Fruit fly (Drosophila melanogaster) whole organism, embryonic: ENCODE data around the gene CG33687.

ENCODE experiments used
- Bgb ChIP-seq: fragments of 200-800 bp; sonication (Bioruptor generic); IDR thresholded peaks from 2 replicates; pipeline ENCODE4 v1.3.6; 2022; ENCODE audit warnings: missing biosample characterization, missing genetic modification characterization; ENCODE audit not compliant: partially characterized antibody
- CG10959 ChIP-seq: fragments of 200-800 bp; sonication (Bioruptor generic); IDR thresholded peaks from 2 replicates; pipeline ENCODE4 v1.3.6; 2022; ENCODE audit warnings: missing biosample characterization, missing genetic modification characterization
- CG11695 ChIP-seq: fragments of 200-800 bp; sonication (Bioruptor generic); IDR thresholded peaks from 3 replicates; pipeline ENCODE4 v1.3.6; 2022; ENCODE audit warnings: missing biosample characterization, missing genetic modification characterization
- CG11696 ChIP-seq: fragments of 200-800 bp; sonication (Bioruptor generic); IDR thresholded peaks from 2 replicates; pipeline ENCODE4 v1.3.6; 2022; ENCODE audit warnings: missing biosample characterization, missing genetic modification characterization
- CG13287 ChIP-seq: fragments of 200-800 bp; sonication (Bioruptor generic); IDR thresholded peaks from 2 replicates; pipeline ENCODE4 v1.3.6; 2022; ENCODE audit warnings: missing biosample characterization, missing genetic modification characterization; ENCODE audit not compliant: partially characterized antibody
- CG13624 ChIP-seq: fragments of 200-800 bp; sonication (Bioruptor generic); optimal IDR thresholded peaks from 2 replicates; lab custom pipeline; 2016; ENCODE audit warnings: missing biosample characterization, missing genetic modification characterization
- CG17385 ChIP-seq: fragments of 200-800 bp; sonication (Bioruptor generic); optimal IDR thresholded peaks from 3 replicates; lab custom pipeline; 2018; ENCODE audit warnings: missing biosample characterization, mild to moderate bottlenecking, missing genetic modification characterization
- CG18619 ChIP-seq: fragments of 200-800 bp; sonication (Bioruptor generic); optimal IDR thresholded peaks from 3 replicates; lab custom pipeline; 2017; ENCODE audit warnings: missing biosample characterization, mild to moderate bottlenecking, missing genetic modification characterization
- CG34224 ChIP-seq: fragments of 200-800 bp; sonication (Bioruptor generic); IDR thresholded peaks from 3 replicates; pipeline ENCODE4 v1.3.6; 2022; ENCODE audit warnings: missing biosample characterization, missing genetic modification characterization; ENCODE audit not compliant: partially characterized antibody
- CG34376 ChIP-seq: fragments of 200-800 bp; sonication (Bioruptor generic); optimal IDR thresholded peaks from 2 replicates; lab custom pipeline; 2018; ENCODE audit warnings: missing biosample characterization, mild to moderate bottlenecking, missing genetic modification characterization
- CG6765 ChIP-seq: fragments of 200-800 bp; sonication (Bioruptor generic); optimal IDR thresholded peaks from 3 replicates; lab custom pipeline; 2017; ENCODE audit warnings: missing biosample characterization, mild to moderate bottlenecking, missing genetic modification characterization
- CG7928 ChIP-seq: fragments of 200-800 bp; sonication (Bioruptor generic); optimal IDR thresholded peaks from 2 replicates; lab custom pipeline; 2017; ENCODE audit warnings: missing biosample characterization, mild to moderate bottlenecking, missing genetic modification characterization
- CG7963 ChIP-seq: fragments of 200-800 bp; sonication (Bioruptor generic); IDR thresholded peaks from 3 replicates; pipeline ENCODE4 v1.3.6; 2022; ENCODE audit warnings: missing biosample characterization, missing genetic modification characterization; ENCODE audit not compliant: partially characterized antibody
- CG8290 ChIP-seq, 3 experiments: fragments of 200-800 bp; sonication (Bioruptor generic); optimal IDR thresholded peaks; 2 replicates each; lab custom pipeline; 2016 to 2019; ENCODE audit warnings: missing biosample characterization in 3 of 3, missing genetic modification characterization in 3 of 3, mild to moderate bottlenecking in 2 of 3, moderate library complexity in 1 of 3
- CG8478 ChIP-seq: fragments of >200 bp; optimal IDR thresholded peaks from 2 replicates; lab custom pipeline; 2018
- CG8765 ChIP-seq: fragments of 200-800 bp; sonication (Bioruptor generic); IDR thresholded peaks from 2 replicates; pipeline ENCODE4 v1.3.6; 2022; ENCODE audit warnings: missing biosample characterization, missing genetic modification characterization
- CoRest ChIP-seq: fragments of 200-800 bp; sonication (Bioruptor generic); optimal IDR thresholded peaks from 3 replicates; lab custom pipeline; 2018; ENCODE audit warnings: missing biosample characterization, mild to moderate bottlenecking, missing genetic modification characterization, moderate library complexity
- Dip2 ChIP-seq: fragments of 200-800 bp; sonication (Bioruptor generic); IDR thresholded peaks from 2 replicates; pipeline ENCODE4 v1.3.6; 2022; ENCODE audit warnings: missing biosample characterization, missing genetic modification characterization
- HLH4C ChIP-seq: fragments of 200-800 bp; sonication (Bioruptor generic); IDR thresholded peaks from 3 replicates; pipeline ENCODE4 v1.3.6; 2022; ENCODE audit warnings: missing biosample characterization, missing genetic modification characterization; ENCODE audit not compliant: partially characterized antibody
- HLHmδ ChIP-seq: fragments of 200-800 bp; sonication (Bioruptor generic); optimal IDR thresholded peaks from 2 replicates; lab custom pipeline; 2018; ENCODE audit warnings: missing biosample characterization, mild to moderate bottlenecking, missing genetic modification characterization, moderate library complexity
- HmgZ ChIP-seq: fragments of 200-800 bp; sonication (Bioruptor generic); optimal IDR thresholded peaks from 2 replicates; lab custom pipeline; 2018; ENCODE audit warnings: missing biosample characterization, mild to moderate bottlenecking, missing genetic modification characterization
- NC2β ChIP-seq: fragments of 200-800 bp; sonication (Bioruptor generic); optimal IDR thresholded peaks from 2 replicates; lab custom pipeline; 2016; ENCODE audit warnings: missing biosample characterization, missing genetic modification characterization
- NFAT ChIP-seq: fragments of 200-800 bp; sonication (Bioruptor generic); IDR thresholded peaks from 2 replicates; pipeline ENCODE4 v1.3.6; 2022; ENCODE audit warnings: missing biosample characterization, missing genetic modification characterization
- NfI ChIP-seq: fragments of 200-800 bp; sonication (Bioruptor generic); optimal IDR thresholded peaks from 3 replicates; lab custom pipeline; 2018; ENCODE audit warnings: missing biosample characterization, mild to moderate bottlenecking, missing genetic modification characterization, moderate library complexity
- Pdp1 ChIP-seq, 2 experiments: fragments of 200-800 bp; sonication (Bioruptor generic); optimal IDR thresholded peaks; 3 replicates each; lab custom pipeline; 2016; ENCODE audit warnings: missing biosample characterization in 2 of 2, missing genetic modification characterization in 2 of 2, mild to moderate bottlenecking in 1 of 2, moderate library complexity in 1 of 2
- Sry-β ChIP-seq: fragments of 200-800 bp; sonication (Bioruptor generic); optimal IDR thresholded peaks from 2 replicates; lab custom pipeline; 2018; ENCODE audit warnings: missing biosample characterization, mild to moderate bottlenecking, missing genetic modification characterization, moderate library complexity
- Stat92E ChIP-seq, 3 experiments: fragments of >200 bp in 2 of 3; fragments of 200-800 bp in 1 of 3; sonication (Bioruptor generic) in 1 of 3; optimal IDR thresholded peaks; 2 replicates each; lab custom pipeline; 2017 to 2019; ENCODE audit warnings: missing biosample characterization in 3 of 3, missing genetic modification characterization in 3 of 3, mild to moderate bottlenecking in 1 of 3, moderate library complexity in 1 of 3
- Trl ChIP-seq, 3 experiments: fragments of >200 bp in 2 of 3; fragments of 200-800 bp in 1 of 3; sonication (Bioruptor generic) in 1 of 3; optimal IDR thresholded peaks; 2 replicates in 1 of 3; 3 replicates in 2 of 3; lab custom pipeline; 2016 to 2017; ENCODE audit warnings: missing biosample characterization in 1 of 3, missing genetic modification characterization in 1 of 3
- al ChIP-seq: fragments of 200-800 bp; sonication (Bioruptor generic); IDR thresholded peaks from 2 replicates; pipeline ENCODE4 v1.3.6; 2022; ENCODE audit warnings: missing biosample characterization, missing genetic modification characterization
- ap ChIP-seq: fragments of 200-800 bp; sonication (Bioruptor generic); IDR thresholded peaks from 2 replicates; pipeline ENCODE4 v1.3.6; 2022; ENCODE audit warnings: missing biosample characterization, missing genetic modification characterization
- br ChIP-seq: fragments of >200 bp; optimal IDR thresholded peaks from 2 replicates; lab custom pipeline; 2017
- cg ChIP-seq: fragments of 200-800 bp; sonication (Bioruptor generic); optimal IDR thresholded peaks from 3 replicates; lab custom pipeline; 2019; ENCODE audit warnings: missing biosample characterization, mild to moderate bottlenecking, missing genetic modification characterization, moderate library complexity
- chif ChIP-seq, 2 experiments: fragments of 200-800 bp; sonication (Bioruptor generic); optimal IDR thresholded peaks; 3 replicates each; lab custom pipeline; 2016; ENCODE audit warnings: missing biosample characterization in 2 of 2, missing genetic modification characterization in 2 of 2
- emc ChIP-seq: fragments of 200-800 bp; sonication (Bioruptor generic); optimal IDR thresholded peaks from 2 replicates; lab custom pipeline; 2016; ENCODE audit warnings: missing biosample characterization, missing genetic modification characterization
- hkb ChIP-seq, 2 experiments: fragments of 200-800 bp in 1 of 2; fragments of >200 bp in 1 of 2; sonication (Bioruptor generic) in 1 of 2; IDR thresholded peaks in 1 of 2; optimal IDR thresholded peaks in 1 of 2; 2 replicates each; pipeline versions ENCODE4 v1.3.6 to Lab custom; 2017 to 2022; ENCODE audit warnings: missing biosample characterization in 1 of 2, missing genetic modification characterization in 1 of 2
- knrl ChIP-seq: fragments of 200-800 bp; sonication (Bioruptor generic); IDR thresholded peaks from 3 replicates; pipeline ENCODE4 v1.3.6; 2022; ENCODE audit warnings: missing biosample characterization, missing genetic modification characterization; ENCODE audit not compliant: partially characterized antibody
- maf-S ChIP-seq: fragments of 200-800 bp; sonication (Bioruptor generic); optimal IDR thresholded peaks from 2 replicates; lab custom pipeline; 2016; ENCODE audit warnings: missing biosample characterization, missing genetic modification characterization
- prd ChIP-seq, 3 experiments: fragments of >200 bp in 2 of 3; fragments of 200-800 bp in 1 of 3; sonication (Bioruptor generic) in 1 of 3; optimal IDR thresholded peaks in 2 of 3; IDR thresholded peaks in 1 of 3; 2 replicates in 2 of 3; 3 replicates in 1 of 3; pipeline versions ENCODE4 v1.3.6 to Lab custom; 2017 to 2022; ENCODE audit warnings: missing biosample characterization in 1 of 3, missing genetic modification characterization in 1 of 3
- sd ChIP-seq: fragments of 200-800 bp; sonication (Bioruptor generic); optimal IDR thresholded peaks from 3 replicates; lab custom pipeline; 2018; ENCODE audit warnings: missing biosample characterization, mild to moderate bottlenecking, missing genetic modification characterization, moderate library complexity
- shn ChIP-seq: fragments of 200-800 bp; sonication (Bioruptor generic); optimal IDR thresholded peaks from 3 replicates; lab custom pipeline; 2016; ENCODE audit warnings: missing biosample characterization, missing genetic modification characterization
- tna ChIP-seq: fragments of 200-800 bp; sonication (Bioruptor generic); IDR thresholded peaks from 2 replicates; pipeline ENCODE4 v1.3.6; 2022; ENCODE audit warnings: missing biosample characterization, missing genetic modification characterization; ENCODE audit not compliant: partially characterized antibody
- tx ChIP-seq: fragments of 200-800 bp; sonication (Bioruptor generic); optimal IDR thresholded peaks from 2 replicates; lab custom pipeline; 2016; ENCODE audit warnings: missing biosample characterization, missing genetic modification characterization
- wek ChIP-seq: fragments of 200-800 bp; sonication (Bioruptor generic); optimal IDR thresholded peaks from 3 replicates; lab custom pipeline; 2018; ENCODE audit warnings: missing biosample characterization, mild to moderate bottlenecking, missing genetic modification characterization, moderate library complexity
- zen ChIP-seq: fragments of 200-800 bp; sonication (Bioruptor generic); optimal IDR thresholded peaks from 3 replicates; lab custom pipeline; 2018; ENCODE audit warnings: missing biosample characterization, mild to moderate bottlenecking, missing genetic modification characterization, moderate library complexity

The CG33687 gene

dm6 chr3L:16164150-16165039 lies 33.3 kb upstream of the CG33687 start, which contains the start of gene CG5151 (continued):
- peak; percentile 81 for TF ChIP-seq Bgb (GFP tag; lab: Robert Waterston, UW)
- peak; percentile 20 for TF ChIP-seq wek
- TF ChIP-seq Trl (optimal IDR thresholded peaks at IDR 0.05; lab: Kevin White, UChicago): peak; percentile 93 to 98
- peak; percentile 42 for TF ChIP-seq Trl (GFP tag; optimal IDR thresholded peaks at IDR 0.05; lab: Kevin White, UChicago)
- peak; percentile 96 for TF ChIP-seq tna
- peak in 1 of 2 experiments; percentile 95 for TF ChIP-seq Pdp1 (GFP tag; optimal IDR thresholded peaks at IDR 0.05; lab: Kevin White, UChicago)
- TF ChIP-seq al (GFP tag; lab: Robert Waterston, UW): no peak
- TF ChIP-seq HLH4C: peak; percentile 97
- TF ChIP-seq CG8478 (lab: Kevin White, UChicago): no peak
- peak; percentile 62 for TF ChIP-seq CG6765 (GFP tag; lab: Kevin White, UChicago)
- peak; percentile 13 for TF ChIP-seq CG17385
- TF ChIP-seq cg (GFP tag; lab: Kevin White, UChicago): peak; percentile 70
- TF ChIP-seq NFAT (GFP tag; lab: Robert Waterston, UW): peak; percentile 49; the same call in 1 of the 2 replicates
- peak; percentile 82 for TF ChIP-seq CG7963 (GFP tag; lab: Robert Waterston, UW)
- TF ChIP-seq knrl (GFP tag; lab: Robert Waterston, UW): no peak; the same call in 2 of the 3 replicates
- TF ChIP-seq Dip2: no peak
- TF ChIP-seq CG8290 (GFP tag; optimal IDR thresholded peaks at IDR 0.05; lab: Kevin White, UChicago): no peak
- TF ChIP-seq CG8290 (tag; optimal IDR thresholded peaks at IDR 0.05; lab: Kevin White, UChicago): peak in 1 of 2 experiments; percentile 34
- no peak for TF ChIP-seq CG18619 (GFP tag; lab: Kevin White, UChicago)
- peak; percentile 22 for TF ChIP-seq HLHmδ (GFP tag; lab: Kevin White, UChicago)
- no peak for TF ChIP-seq Sry-β (GFP tag; lab: Kevin White, UChicago)
- TF ChIP-seq hkb (optimal IDR thresholded peaks at IDR 0.05; lab: Kevin White, UChicago): no peak
- TF ChIP-seq hkb (GFP tag; IDR thresholded peaks at IDR 0.05; lab: Robert Waterston, UW): peak; percentile 54
- TF ChIP-seq emc (GFP tag; lab: Kevin White, UChicago): no peak
- TF ChIP-seq CG13624 (GFP tag; lab: Kevin White, UChicago): no peak
- no peak for TF ChIP-seq CG10959 (GFP tag; lab: Robert Waterston, UW)
- TF ChIP-seq shn: no peak
- peak; percentile 35 for TF ChIP-seq CG34224 (GFP tag; lab: Robert Waterston, UW)
- TF ChIP-seq CG11695: no peak
- no peak for TF ChIP-seq prd (optimal IDR thresholded peaks at IDR 0.05; lab: Kevin White, UChicago)
- no peak for TF ChIP-seq prd (GFP tag; IDR thresholded peaks at IDR 0.05; lab: Robert Waterston, UW)
- TF ChIP-seq zen (tag; lab: Kevin White, UChicago): no peak
- TF ChIP-seq NC2β (GFP tag; lab: Kevin White, UChicago): no peak

dm6 chr3L:16165356-16166168 lies 32.1 kb upstream of the CG33687 start:
- TF ChIP-seq HmgZ (peak; percentile 11), CG8765 (GFP tag; lab: Robert Waterston, UW) (no peak), emc (GFP tag; lab: Kevin White, UChicago) (peak; percentile 11), chif (GFP tag; optimal IDR thresholded peaks at IDR 0.05; lab: Kevin White, UChicago) (peak in 1 of 2 experiments; percentile 36), CG13287 (GFP tag; lab: Robert Waterston, UW) (no peak), tx (GFP tag; lab: Kevin White, UChicago) (peak; percentile 22), CoRest (peak; percentile 69), maf-S (GFP tag; lab: Kevin White, UChicago) (peak; percentile 31), CG7928 (GFP tag; lab: Kevin White, UChicago) (peak; percentile 18), sd (peak; percentile 40), ap (GFP tag; lab: Robert Waterston, UW) (no peak), NfI (GFP tag; lab: Kevin White, UChicago) (peak; percentile 38), Stat92E (GFP tag; optimal IDR thresholded peaks at IDR 0.05; lab: Kevin White, UChicago) (peak in 1 of 3 experiments; percentile 75), br (no peak), CG34376 (no peak), CG11696 (GFP tag; lab: Robert Waterston, UW) (no peak)
